Worm (Caenorhabditis elegans) whole organism, L4 larva: ENCODE results near the gene Y49E10.25.

Experiments
- attf-4 ChIP-seq: sonication (generic microtip); optimal IDR thresholded peaks from 3 replicates; lab custom pipeline; 2017; ENCODE audit warnings: missing biosample characterization, missing genetic modification characterization
- ceh-28 ChIP-seq: fragments of 150-350 bp; optimal IDR thresholded peaks from 2 replicates; lab custom pipeline; 2014; ENCODE audit warnings: missing biosample characterization, missing genetic modification reagents, missing genetic modification characterization
- fos-1 ChIP-seq: fragments of 150-350 bp; optimal IDR thresholded peaks from 2 replicates; lab custom pipeline; 2014; ENCODE audit warnings: missing biosample characterization, missing genetic modification characterization
- lsy-2 ChIP-seq, 2 experiments: fragments of 150-350 bp in 1 of 2; sonication (generic microtip) in 1 of 2; optimal IDR thresholded peaks; 2 replicates each; lab custom pipeline; 2014 to 2017; ENCODE audit warnings: missing biosample characterization in 2 of 2, missing genetic modification characterization in 2 of 2
- mdt-29 ChIP-seq: fragments of 200-800 bp; sonication (Bioruptor generic); IDR thresholded peaks from 2 replicates; pipeline ENCODE4 v1.3.6; 2022; ENCODE audit warnings: missing genetic modification reagents, missing genetic modification characterization, missing compliant biosample characterization

DNA sequence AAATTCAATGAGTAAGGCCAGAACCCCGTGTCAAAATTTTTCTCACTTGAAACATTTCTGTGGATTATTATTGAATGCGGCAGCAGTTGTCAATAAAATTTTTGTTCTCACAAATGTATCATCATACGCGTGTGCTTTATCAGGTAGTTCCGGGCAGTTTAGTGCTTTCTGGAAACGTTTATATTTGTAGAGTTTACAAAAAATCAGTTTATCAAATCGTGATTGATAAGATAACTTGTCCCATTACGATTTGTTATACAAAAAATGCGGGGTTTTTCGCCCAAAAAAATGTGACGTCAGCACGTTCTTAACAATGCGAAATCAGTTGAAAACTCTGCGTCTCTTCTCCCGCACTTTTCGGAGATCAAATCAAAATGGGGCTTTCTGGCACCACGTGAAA is 46.7 kb downstream of the Y49E10.25 start:
- no peak for TF ChIP-seq attf-4 (tag; lab: Kevin White, UChicago)
- no peak for TF ChIP-seq mdt-29 (GFP tag; lab: Robert Waterston, UW)
- TF ChIP-seq ceh-28 (tag; lab: Kevin White, UChicago): no peak
- TF ChIP-seq fos-1: no peak
- no peak for TF ChIP-seq lsy-2 (tag; optimal IDR thresholded peaks at IDR 0.05; lab: Kevin White, UChicago)
